Fruit fly (Drosophila melanogaster) whole organism, pupa: ENCODE results near the gene mts.

ENCODE experiments used
- CG12605 ChIP-seq: fragments of 200-800 bp; sonication (Bioruptor generic); IDR thresholded peaks from 2 replicates; pipeline ENCODE4 v1.3.6; 2022; ENCODE audit warnings: missing biosample characterization, missing genetic modification characterization
- CG13204 ChIP-seq: fragments of 200-800 bp; sonication (Bioruptor generic); optimal IDR thresholded peaks from 2 replicates; lab custom pipeline; 2018; ENCODE audit warnings: missing biosample characterization, mild to moderate bottlenecking, missing genetic modification characterization, moderate library complexity
- CG14655 ChIP-seq: fragments of 200-800 bp; sonication (Bioruptor generic); optimal IDR thresholded peaks from 3 replicates; lab custom pipeline; 2017; ENCODE audit warnings: mild to moderate bottlenecking, missing biosample characterization, missing genetic modification reagents, missing genetic modification characterization
- CG17806 ChIP-seq: fragments of 200-800 bp; sonication (Bioruptor generic); optimal IDR thresholded peaks from 2 replicates; lab custom pipeline; 2018; ENCODE audit warnings: missing biosample characterization, mild to moderate bottlenecking, missing genetic modification characterization, moderate library complexity
- CG4496 ChIP-seq: fragments of 200-800 bp; sonication (Bioruptor generic); IDR thresholded peaks from 3 replicates; pipeline ENCODE4 v1.3.6; 2022; ENCODE audit warnings: missing biosample characterization, missing genetic modification characterization
- CG8159 ChIP-seq: fragments of 200-800 bp; sonication (Bioruptor generic); optimal IDR thresholded peaks from 3 replicates; lab custom pipeline; 2018; ENCODE audit warnings: missing biosample characterization, mild to moderate bottlenecking, missing genetic modification characterization, moderate library complexity
- CG8301 ChIP-seq: fragments of 200-800 bp; sonication (Bioruptor generic); optimal IDR thresholded peaks from 2 replicates; lab custom pipeline; 2018; ENCODE audit warnings: missing biosample characterization, mild to moderate bottlenecking, missing genetic modification characterization
- EcR ChIP-seq: fragments of 200-800 bp; sonication (Bioruptor generic); optimal IDR thresholded peaks from 3 replicates; lab custom pipeline; 2019; ENCODE audit warnings: missing biosample characterization, missing genetic modification characterization, mild to moderate bottlenecking, moderate library complexity, missing genetic modification reagents
- Ets98B ChIP-seq: fragments of 200-800 bp; sonication (Bioruptor generic); IDR thresholded peaks from 2 replicates; pipeline ENCODE4 v1.3.6; 2022; ENCODE audit warnings: missing biosample characterization, missing genetic modification characterization
- Snoo ChIP-seq: fragments of 200-800 bp; sonication (Bioruptor generic); optimal IDR thresholded peaks from 3 replicates; lab custom pipeline; 2017; ENCODE audit warnings: missing biosample characterization, mild to moderate bottlenecking, missing genetic modification characterization, inconsistent platforms
- fd96Ca ChIP-seq: fragments of 200-800 bp; sonication (Bioruptor generic); IDR thresholded peaks from 3 replicates; pipeline ENCODE4 v1.3.6; 2022; ENCODE audit warnings: missing biosample characterization, missing genetic modification characterization
- rn ChIP-seq: fragments of 200-800 bp; sonication (Bioruptor generic); IDR thresholded peaks from 2 replicates; pipeline ENCODE4 v1.3.6; 2022; ENCODE audit warnings: missing biosample characterization, missing genetic modification characterization

dm6 chr2L:7777979-7778692 lies 49.3 kb upstream of the mts start, which contains the start of gene CG7179:
- TF ChIP-seq CG8301 (tag; lab: Kevin White, UChicago) (no peak), Snoo (no peak), CG13204 (GFP tag; lab: Kevin White, UChicago) (no peak), CG17806 (tag; lab: Kevin White, UChicago) (no peak), rn (GFP tag; lab: Robert Waterston, UW) (no peak), CG8159 (tag; lab: Kevin White, UChicago) (no peak), fd96Ca (GFP tag; lab: Robert Waterston, UW) (no peak), CG14655 (GFP tag; lab: Kevin White, UChicago) (no peak), CG12605 (GFP tag; lab: Robert Waterston, UW) (no peak), EcR (no peak), CG4496 (no peak), Ets98B (no peak)
